Fruit fly (Drosophila melanogaster) whole organism, embryonic: ENCODE measurements around the gene CG32225.
A peak's percentile ranks its signal among the peaks of the same experiment; 100 is the strongest.

Experiments used
- Asciz ChIP-seq: fragments of 200-800 bp; sonication (Bioruptor generic); optimal IDR thresholded peaks from 2 replicates; lab custom pipeline; 2017; ENCODE audit warnings: missing biosample characterization, mild to moderate bottlenecking, missing genetic modification characterization, missing genetic modification reagents
- Blimp-1 ChIP-seq: fragments of 200-800 bp; sonication (Bioruptor generic); optimal IDR thresholded peaks from 3 replicates; lab custom pipeline; 2018; ENCODE audit warnings: missing biosample characterization, missing genetic modification characterization, mild to moderate bottlenecking, moderate library complexity, missing genetic modification reagents
- CG1024 ChIP-seq: fragments of 200-800 bp; sonication (Bioruptor generic); IDR thresholded peaks from 2 replicates; pipeline ENCODE4 v1.3.6; 2022; ENCODE audit warnings: missing biosample characterization, missing genetic modification characterization
- CG10431 ChIP-seq: fragments of 200-800 bp; sonication (Bioruptor generic); optimal IDR thresholded peaks from 3 replicates; lab custom pipeline; 2018; ENCODE audit warnings: missing biosample characterization, mild to moderate bottlenecking, missing genetic modification characterization
- CG2120 ChIP-seq: fragments of 200-800 bp; sonication (Bioruptor generic); optimal IDR thresholded peaks from 3 replicates; lab custom pipeline; 2016; ENCODE audit warnings: missing biosample characterization, missing genetic modification characterization
- CG31224 ChIP-seq: fragments of 200-800 bp; sonication (Bioruptor generic); IDR thresholded peaks from 2 replicates; pipeline ENCODE4 v1.3.6; 2022; ENCODE audit warnings: missing biosample characterization, missing genetic modification characterization
- CG31388 ChIP-seq: fragments of 200-800 bp; sonication (Bioruptor generic); optimal IDR thresholded peaks from 2 replicates; lab custom pipeline; 2016; ENCODE audit warnings: missing biosample characterization, missing genetic modification characterization
- CG32767 ChIP-seq: fragments of 200-800 bp; sonication (Bioruptor generic); IDR thresholded peaks from 2 replicates; pipeline ENCODE4 v1.3.6; 2022; ENCODE audit warnings: missing biosample characterization, missing genetic modification characterization
- CG3281 ChIP-seq: fragments of 200-800 bp; sonication (Bioruptor generic); optimal IDR thresholded peaks from 3 replicates; lab custom pipeline; 2017; ENCODE audit warnings: missing biosample characterization, mild to moderate bottlenecking, missing genetic modification characterization
- CG34376 ChIP-seq: fragments of 200-800 bp; sonication (Bioruptor generic); optimal IDR thresholded peaks from 2 replicates; lab custom pipeline; 2018; ENCODE audit warnings: missing biosample characterization, mild to moderate bottlenecking, missing genetic modification characterization
- CG34422 ChIP-seq: fragments of 200-800 bp; sonication (Bioruptor generic); IDR thresholded peaks from 3 replicates; pipeline ENCODE4 v1.3.6; 2022; ENCODE audit warnings: missing biosample characterization, missing genetic modification characterization
- CG42726 ChIP-seq: fragments of 200-800 bp; sonication (Bioruptor generic); IDR thresholded peaks from 2 replicates; pipeline ENCODE4 v1.3.6; 2022; ENCODE audit warnings: missing biosample characterization, missing genetic modification characterization; ENCODE audit not compliant: partially characterized antibody
- CG5953 ChIP-seq: fragments of 200-800 bp; sonication (Bioruptor generic); IDR thresholded peaks from 2 replicates; pipeline ENCODE4 v1.3.6; 2022; ENCODE audit warnings: missing biosample characterization, missing genetic modification characterization
- CG6654 ChIP-seq: fragments of 200-800 bp; sonication (Bioruptor generic); optimal IDR thresholded peaks from 2 replicates; lab custom pipeline; 2017; ENCODE audit warnings: missing biosample characterization, mild to moderate bottlenecking, missing genetic modification characterization
- CG8290 ChIP-seq, 3 experiments: fragments of 200-800 bp; sonication (Bioruptor generic); optimal IDR thresholded peaks; 2 replicates each; lab custom pipeline; 2016 to 2019; ENCODE audit warnings: missing biosample characterization in 3 of 3, missing genetic modification characterization in 3 of 3, mild to moderate bottlenecking in 2 of 3, moderate library complexity in 1 of 3
- Deaf1 ChIP-seq: fragments of 200-800 bp; optimal IDR thresholded peaks from 3 replicates; lab custom pipeline; 2019; ENCODE audit warnings: missing biosample characterization, mild to moderate bottlenecking, missing genetic modification characterization, moderate library complexity
- Ets65A ChIP-seq: fragments of 200-800 bp; sonication (Bioruptor generic); peaks from one replicate; lab custom pipeline; 2016; ENCODE audit warnings: missing biosample characterization, missing genetic modification characterization
- GATAe ChIP-seq: fragments of 200-800 bp; sonication (Bioruptor generic); conservative IDR thresholded peaks from 2 replicates; pipeline ENCODE4 v1.3.6; 2022; ENCODE audit warnings: missing biosample characterization, missing genetic modification characterization
- HHEX ChIP-seq: fragments of 200-800 bp; sonication (Bioruptor generic); optimal IDR thresholded peaks from 3 replicates; lab custom pipeline; 2017; ENCODE audit warnings: missing biosample characterization, mild to moderate bottlenecking, missing genetic modification characterization, missing genetic modification reagents
- Med ChIP-seq: fragments of 200-800 bp; sonication (Bioruptor generic); peaks from one replicate; lab custom pipeline; 2016; ENCODE audit warnings: missing biosample characterization, missing genetic modification characterization, mild to moderate bottlenecking, inconsistent platforms, moderate library complexity
- Nf-YC ChIP-seq: fragments of 200-800 bp; optimal IDR thresholded peaks from 3 replicates; lab custom pipeline; 2019; ENCODE audit warnings: missing biosample characterization, mild to moderate bottlenecking, missing genetic modification characterization, moderate library complexity
- Pdp1 ChIP-seq, 2 experiments: fragments of 200-800 bp; sonication (Bioruptor generic); optimal IDR thresholded peaks; 3 replicates each; lab custom pipeline; 2016; ENCODE audit warnings: missing biosample characterization in 2 of 2, missing genetic modification characterization in 2 of 2, mild to moderate bottlenecking in 1 of 2, moderate library complexity in 1 of 2
- Rfx ChIP-seq: fragments of 200-800 bp; sonication (Bioruptor generic); IDR thresholded peaks from 2 replicates; pipeline ENCODE4 v1.3.6; 2022; ENCODE audit warnings: missing biosample characterization, missing genetic modification characterization
- Trl ChIP-seq, 3 experiments: fragments of >200 bp in 2 of 3; fragments of 200-800 bp in 1 of 3; sonication (Bioruptor generic) in 1 of 3; optimal IDR thresholded peaks; 2 replicates in 1 of 3; 3 replicates in 2 of 3; lab custom pipeline; 2016 to 2017; ENCODE audit warnings: missing biosample characterization in 1 of 3, missing genetic modification characterization in 1 of 3
- cad ChIP-seq: fragments of >200 bp; optimal IDR thresholded peaks from 2 replicates; lab custom pipeline; 2017; ENCODE audit warnings: missing biosample characterization, missing genetic modification characterization
- cg ChIP-seq: fragments of 200-800 bp; sonication (Bioruptor generic); optimal IDR thresholded peaks from 3 replicates; lab custom pipeline; 2019; ENCODE audit warnings: missing biosample characterization, mild to moderate bottlenecking, missing genetic modification characterization, moderate library complexity
- chif ChIP-seq, 2 experiments: fragments of 200-800 bp; sonication (Bioruptor generic); optimal IDR thresholded peaks; 3 replicates each; lab custom pipeline; 2016; ENCODE audit warnings: missing biosample characterization in 2 of 2, missing genetic modification characterization in 2 of 2
- chinmo ChIP-seq: fragments of 200-800 bp; sonication (Bioruptor generic); IDR thresholded peaks from 4 replicates; pipeline ENCODE4 v1.3.6; 2022; ENCODE audit warnings: missing biosample characterization, missing genetic modification characterization; ENCODE audit not compliant: partially characterized antibody
- crol ChIP-seq: fragments of 200-800 bp; sonication (Bioruptor generic); IDR thresholded peaks from 2 replicates; pipeline ENCODE4 v1.3.6; 2022; ENCODE audit warnings: missing biosample characterization, missing genetic modification characterization
- cwo ChIP-seq: fragments of 200-800 bp; sonication (Bioruptor generic); optimal IDR thresholded peaks from 3 replicates; lab custom pipeline; 2017; ENCODE audit warnings: missing biosample characterization, missing genetic modification characterization, mild to moderate bottlenecking, moderate library complexity, missing genetic modification reagents
- ewg ChIP-seq: fragments of 200-800 bp; sonication (Bioruptor generic); optimal IDR thresholded peaks from 3 replicates; lab custom pipeline; 2017; ENCODE audit warnings: mild to moderate bottlenecking, missing biosample characterization, missing genetic modification reagents, missing genetic modification characterization
- exex ChIP-seq: fragments of 200-800 bp; sonication (Bioruptor generic); optimal IDR thresholded peaks from 4 replicates; lab custom pipeline; 2018; ENCODE audit warnings: missing biosample characterization, mild to moderate bottlenecking, missing genetic modification characterization, moderate library complexity
- kay ChIP-seq: fragments of 200-800 bp; sonication (Bioruptor generic); optimal IDR thresholded peaks from 2 replicates; lab custom pipeline; 2016; ENCODE audit warnings: missing biosample characterization, missing genetic modification characterization
- lab ChIP-seq: fragments of 200-800 bp; sonication (Bioruptor generic); optimal IDR thresholded peaks from 3 replicates; lab custom pipeline; 2017; ENCODE audit warnings: missing biosample characterization, missing genetic modification characterization, mild to moderate bottlenecking, moderate library complexity, missing genetic modification reagents
- lbe ChIP-seq: fragments of 200-800 bp; sonication (Bioruptor generic); optimal IDR thresholded peaks from 2 replicates; lab custom pipeline; 2016; ENCODE audit warnings: missing biosample characterization, mild to moderate bottlenecking, missing genetic modification characterization
- nom ChIP-seq: fragments of 200-800 bp; sonication (Bioruptor generic); optimal IDR thresholded peaks from 2 replicates; lab custom pipeline; 2017; ENCODE audit warnings: missing biosample characterization, missing genetic modification characterization, mild to moderate bottlenecking, moderate library complexity, missing genetic modification reagents
- onecut ChIP-seq: fragments of 200-800 bp; sonication (Bioruptor generic); IDR thresholded peaks from 2 replicates; pipeline ENCODE4 v1.3.6; 2022; ENCODE audit warnings: missing biosample characterization, missing genetic modification characterization
- row ChIP-seq: fragments of 200-800 bp; sonication (Bioruptor generic); IDR thresholded peaks from 3 replicates; pipeline ENCODE4 v1.3.6; 2022; ENCODE audit warnings: missing biosample characterization, missing genetic modification characterization
- sens ChIP-seq: fragments of 200-800 bp; sonication (Bioruptor generic); peaks from one replicate; lab custom pipeline; 2016; ENCODE audit warnings: missing biosample characterization, missing genetic modification characterization
- seq ChIP-seq: fragments of 200-800 bp; sonication (Bioruptor generic); IDR thresholded peaks from 2 replicates; pipeline ENCODE4 v1.3.6; 2022; ENCODE audit warnings: missing biosample characterization, missing genetic modification characterization
- sug ChIP-seq: fragments of 200-800 bp; optimal IDR thresholded peaks from 2 replicates; lab custom pipeline; 2019; ENCODE audit warnings: missing biosample characterization, mild to moderate bottlenecking, missing genetic modification characterization, moderate library complexity
- vvl ChIP-seq: fragments of 200-800 bp; sonication (Bioruptor generic); IDR thresholded peaks from 2 replicates; pipeline ENCODE4 v1.3.6; 2022; ENCODE audit warnings: missing biosample characterization, missing genetic modification characterization
- zen ChIP-seq: fragments of 200-800 bp; sonication (Bioruptor generic); optimal IDR thresholded peaks from 3 replicates; lab custom pipeline; 2018; ENCODE audit warnings: missing biosample characterization, mild to moderate bottlenecking, missing genetic modification characterization, moderate library complexity
- zf30C ChIP-seq: fragments of 200-800 bp; sonication (Bioruptor generic); optimal IDR thresholded peaks from 3 replicates; lab custom pipeline; 2018; ENCODE audit warnings: missing biosample characterization, mild to moderate bottlenecking, missing genetic modification characterization

CG32225 gene

dm6 chr3L:20306142-20306541 is at the start of gene CG32225:
CG32225 (minus strand) TSS chr3L:20306283.
- TF ChIP-seq CG34422 (GFP tag; lab: Robert Waterston, UW) (peak; percentile 31; the same call in 1 of the 3 replicates), CG42726 (GFP tag; lab: Robert Waterston, UW) (0 out of 2 replicates have a peak, but pooled peaks have one; percentile 42), crol (GFP tag; lab: Robert Waterston, UW) (peak; percentile 92), Med (GFP tag; lab: Kevin White, UChicago) (peak; percentile 4), onecut (GFP tag; lab: Robert Waterston, UW) (peak; percentile 44; the same call in 1 of the 2 replicates), Nf-YC (tag; lab: Kevin White, UChicago) (peak; percentile 3), CG32767 (GFP tag; lab: Robert Waterston, UW) (0 out of 2 replicates have a peak, but pooled peaks have one; percentile 22), Deaf1 (peak; percentile 62), CG31224 (no peak), Blimp-1 (GFP tag; lab: Kevin White, UChicago) (no peak), ewg (GFP tag; lab: Kevin White, UChicago) (peak; percentile 99), CG2120 (GFP tag; lab: Kevin White, UChicago) (peak; percentile 8), CG8290 (GFP tag; optimal IDR thresholded peaks at IDR 0.05; lab: Kevin White, UChicago) (no peak), CG8290 (tag; optimal IDR thresholded peaks at IDR 0.05; lab: Kevin White, UChicago) (peak in 1 of 2 experiments; percentile 24), seq (0 out of 2 replicates have a peak, but pooled peaks have one; percentile 10), lab (peak; percentile 37), CG31388 (GFP tag; lab: Kevin White, UChicago) (no peak), row (peak; percentile 49; the same call in 1 of the 3 replicates), nom (GFP tag; lab: Kevin White, UChicago) (peak; percentile 15), zf30C (peak; percentile 53), zen (tag; lab: Kevin White, UChicago) (no peak)

- TF ChIP-seq CG10431 (no peak), CG5953 (GFP tag; lab: Robert Waterston, UW) (peak; percentile 26; the same call in 1 of the 2 replicates)
- TF ChIP-seq, all 482 proteins: peak for 1
These were observed 48.8 kb upstream of the CG32225 start for dm6 chr3L:20354872-20355271.

dm6 chr3L:20354363-20354762 is 48.3 kb upstream of the CG32225 start:
- TF ChIP-seq Ets65A (GFP tag; lab: Kevin White, UChicago) (peak; percentile 47), CG3281 (GFP tag; lab: Kevin White, UChicago) (no peak), sens (GFP tag; lab: Kevin White, UChicago) (peak; percentile 55), exex (tag; lab: Kevin White, UChicago) (peak; percentile 85)

- TF ChIP-seq kay (GFP tag; lab: Kevin White, UChicago), result no peak
- TF ChIP-seq lbe, result peak; percentile 24
- peak; percentile 16; the same call in 1 of the 2 replicates for TF ChIP-seq Rfx (GFP tag; lab: Robert Waterston, UW)
- TF ChIP-seq CG2120 (GFP tag; lab: Kevin White, UChicago), result peak; percentile 4
- TF ChIP-seq chif (GFP tag; optimal IDR thresholded peaks at IDR 0.05; lab: Kevin White, UChicago), result no peak
- no peak for TF ChIP-seq Pdp1 (GFP tag; optimal IDR thresholded peaks at IDR 0.05; lab: Kevin White, UChicago)
- TF ChIP-seq CG6654 (GFP tag; lab: Kevin White, UChicago), result no peak
- peak; percentile 78 for TF ChIP-seq Med (GFP tag; lab: Kevin White, UChicago)
- TF ChIP-seq GATAe, result peak; percentile 23; the same call in 1 of the 2 replicates
- peak; percentile 38; the same call in 1 of the 2 replicates for TF ChIP-seq vvl (GFP tag; lab: Robert Waterston, UW)
- TF ChIP-seq CG1024 (GFP tag; lab: Robert Waterston, UW), result 0 out of 2 replicates have a peak, but pooled peaks have one; percentile 18
- no peak for TF ChIP-seq cad (GFP tag; lab: Kevin White, UChicago)
- TF ChIP-seq Trl (optimal IDR thresholded peaks at IDR 0.05; lab: Kevin White, UChicago), result peak in 1 of 2 experiments; percentile 1
- no peak for TF ChIP-seq Trl (GFP tag; optimal IDR thresholded peaks at IDR 0.05; lab: Kevin White, UChicago)
- peak; percentile 51 for TF ChIP-seq sug (tag; lab: Kevin White, UChicago)
- no peak for TF ChIP-seq HHEX (GFP tag; lab: Kevin White, UChicago)
- TF ChIP-seq cg (GFP tag; lab: Kevin White, UChicago), result peak; percentile 22
- TF ChIP-seq chinmo (GFP tag; lab: Robert Waterston, UW), result peak; percentile 72; the same call in 1 of the 4 replicates
- no peak for TF ChIP-seq Asciz
- TF ChIP-seq CG34376, result peak; percentile 56
- TF ChIP-seq cwo (GFP tag; lab: Kevin White, UChicago), result peak; percentile 3
These were observed 47.7 kb upstream of the CG32225 start for dm6 chr3L:20353726-20354332.
